Worm (Caenorhabditis elegans) whole organism, L2 larva: ENCODE results near the gene npr-2.

Experiments used
- F13H6.1 ChIP-seq: sonication (generic microtip); optimal IDR thresholded peaks from 2 replicates; lab custom pipeline; 2016; ENCODE audit warnings: missing genetic modification characterization, missing compliant biosample characterization
- R02D3.7 ChIP-seq: fragments of 150-350 bp; optimal IDR thresholded peaks from 2 replicates; lab custom pipeline; 2014; ENCODE audit warnings: missing biosample characterization, missing genetic modification characterization
- Y55F3AM.14 ChIP-seq: fragments of 200-800 bp; sonication (Bioruptor generic); optimal IDR thresholded peaks from 2 replicates; lab custom pipeline; 2018; ENCODE audit warnings: mild to moderate bottlenecking, missing genetic modification characterization, missing compliant biosample characterization
- ZK546.5 ChIP-seq: sonication (generic microtip); optimal IDR thresholded peaks from 2 replicates; lab custom pipeline; 2017; ENCODE audit warnings: missing biosample characterization, missing genetic modification characterization
- ama-1 ChIP-seq: fragments of 150-350 bp; optimal IDR thresholded peaks from 2 replicates; lab custom pipeline; 2018; ENCODE audit warnings: inconsistent platforms
- blmp-1 ChIP-seq: sonication (generic microtip); optimal IDR thresholded peaks from 2 replicates; lab custom pipeline; 2017; ENCODE audit warnings: missing genetic modification characterization, mild to moderate bottlenecking, missing compliant biosample characterization, antibody characterized with exemption, moderate library complexity; ENCODE audit not compliant: insufficient read depth
- ceh-16 ChIP-seq: fragments of 150-350 bp; optimal IDR thresholded peaks from 2 replicates; lab custom pipeline; 2014; ENCODE audit warnings: missing biosample characterization, missing genetic modification characterization
- crh-2 ChIP-seq: sonication (generic microtip); optimal IDR thresholded peaks from 2 replicates; lab custom pipeline; 2017; ENCODE audit warnings: missing biosample characterization, missing genetic modification characterization
- egl-27 ChIP-seq: sonication (generic microtip); optimal IDR thresholded peaks from 3 replicates; lab custom pipeline; 2017; ENCODE audit warnings: missing biosample characterization, missing genetic modification reagents, missing genetic modification characterization
- elt-1 ChIP-seq: fragments of 150-350 bp; optimal IDR thresholded peaks from 2 replicates; lab custom pipeline; 2014; ENCODE audit warnings: missing biosample characterization, missing genetic modification characterization
- gmeb-1 ChIP-seq: fragments of 150-350 bp; optimal IDR thresholded peaks from 2 replicates; lab custom pipeline; 2014; ENCODE audit warnings: missing biosample characterization, missing genetic modification characterization
- lin-13 ChIP-seq: fragments of 150-350 bp; optimal IDR thresholded peaks from 2 replicates; lab custom pipeline; 2014; ENCODE audit warnings: missing biosample characterization, missing genetic modification reagents, missing genetic modification characterization
- lsy-2 ChIP-seq, 2 experiments: fragments of 150-350 bp in 1 of 2; sonication (generic microtip) in 1 of 2; optimal IDR thresholded peaks; 2 replicates each; lab custom pipeline; 2014 to 2017; ENCODE audit warnings: missing biosample characterization in 2 of 2, missing genetic modification characterization in 2 of 2
- mbf-1 ChIP-seq: sonication (generic microtip); optimal IDR thresholded peaks from 2 replicates; lab custom pipeline; 2017; ENCODE audit warnings: missing biosample characterization, missing genetic modification characterization
- nhr-11 ChIP-seq: fragments of 150-350 bp; optimal IDR thresholded peaks from 2 replicates; lab custom pipeline; 2014; ENCODE audit warnings: missing biosample characterization, missing genetic modification characterization
- nhr-12 ChIP-seq: fragments of 150-350 bp; optimal IDR thresholded peaks from 2 replicates; lab custom pipeline; 2014; ENCODE audit warnings: missing biosample characterization, missing genetic modification characterization
- nhr-129 ChIP-seq: fragments of 150-350 bp; optimal IDR thresholded peaks from 2 replicates; lab custom pipeline; 2014; ENCODE audit warnings: missing biosample characterization, missing genetic modification characterization
- nhr-23 ChIP-seq: fragments of 150-350 bp; optimal IDR thresholded peaks from 2 replicates; lab custom pipeline; 2014; ENCODE audit warnings: missing biosample characterization, missing genetic modification reagents, missing genetic modification characterization
- nhr-25 ChIP-seq: fragments of 150-350 bp; sonication (generic microtip); optimal IDR thresholded peaks from 3 replicates; lab custom pipeline; 2014; ENCODE audit warnings: missing biosample characterization, missing genetic modification characterization
- nhr-6 ChIP-seq: fragments of 150-350 bp; optimal IDR thresholded peaks from 2 replicates; lab custom pipeline; 2014; ENCODE audit warnings: missing biosample characterization, missing genetic modification characterization
- nhr-77 ChIP-seq: fragments of 150-350 bp; optimal IDR thresholded peaks from 2 replicates; lab custom pipeline; 2014; ENCODE audit warnings: missing biosample characterization, missing genetic modification characterization
- sem-4 ChIP-seq: fragments of 150-350 bp; optimal IDR thresholded peaks from 2 replicates; lab custom pipeline; 2014; ENCODE audit warnings: missing biosample characterization, missing genetic modification reagents, missing genetic modification characterization
- sma-3 ChIP-seq: sonication (generic microtip); optimal IDR thresholded peaks from 2 replicates; lab custom pipeline; 2016; ENCODE audit warnings: missing genetic modification reagents, missing genetic modification characterization, missing compliant biosample characterization
- sma-9 ChIP-seq, 2 experiments: fragments of 150-350 bp in 1 of 2; sonication (generic microtip) in 1 of 2; optimal IDR thresholded peaks; 2 replicates each; lab custom pipeline; 2014 to 2016; ENCODE audit warnings: missing genetic modification characterization in 2 of 2, mild to moderate bottlenecking in 1 of 2, missing biosample characterization in 1 of 2, missing compliant biosample characterization in 1 of 2, missing genetic modification reagents in 1 of 2, moderate library complexity in 1 of 2
- snpc-4 ChIP-seq: fragments of 150-350 bp; optimal IDR thresholded peaks from 2 replicates; lab custom pipeline; 2014; ENCODE audit warnings: missing biosample characterization, missing genetic modification characterization
- unc-39 ChIP-seq: fragments of 150-350 bp; optimal IDR thresholded peaks from 2 replicates; lab custom pipeline; 2014; ENCODE audit warnings: missing biosample characterization, missing genetic modification characterization
- unc-62 ChIP-seq: fragments of 150-350 bp; optimal IDR thresholded peaks from 2 replicates; lab custom pipeline; 2014; ENCODE audit warnings: missing biosample characterization, missing genetic modification reagents, missing genetic modification characterization
- zag-1 ChIP-seq: fragments of 150-350 bp; optimal IDR thresholded peaks from 2 replicates; lab custom pipeline; 2014; ENCODE audit warnings: missing biosample characterization, missing genetic modification characterization
- ztf-1 ChIP-seq: fragments of 200-800 bp; sonication (Bioruptor generic); conservative IDR thresholded peaks from 2 replicates; pipeline ENCODE4 v1.3.6; 2022; ENCODE audit warnings: missing genetic modification characterization, missing compliant biosample characterization
- ztf-4 ChIP-seq: fragments of 150-350 bp; optimal IDR thresholded peaks from 2 replicates; lab custom pipeline; 2014; ENCODE audit warnings: missing biosample characterization, missing genetic modification characterization

Gene npr-2

DNA sequence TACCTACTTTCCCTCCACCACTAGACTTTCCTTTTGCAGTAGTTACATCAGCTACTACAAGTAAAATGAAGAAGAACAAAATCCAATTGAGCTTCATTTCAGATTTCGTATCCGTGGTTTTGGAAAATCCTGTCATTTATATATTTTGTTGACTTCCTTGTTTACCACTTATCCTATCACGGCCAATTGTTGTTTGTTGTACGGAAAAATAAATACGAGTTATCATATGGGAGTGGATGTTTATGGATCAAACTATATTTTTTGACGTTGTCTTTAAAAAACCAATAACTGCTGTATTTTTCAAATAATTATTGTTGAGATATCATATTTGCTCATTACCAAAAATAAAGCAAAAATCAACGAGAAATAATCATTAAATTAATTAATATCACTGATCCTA is 43.3 kb upstream of the npr-2 start, which contains the start of gene W09C2.9:
W09C2.9 (minus strand) TSS at position 101 of the 400 bp plus-strand sequence.
- TF ChIP-seq ceh-16 (no peak), zag-1 (tag; lab: Kevin White, UChicago) (no peak), R02D3.7 (tag; lab: Kevin White, UChicago) (no peak), ztf-1 (GFP tag; lab: Robert Waterston, UW) (no peak), nhr-77 (no peak), ztf-4 (no peak), nhr-129 (tag; lab: Kevin White, UChicago) (no peak)

DNA sequence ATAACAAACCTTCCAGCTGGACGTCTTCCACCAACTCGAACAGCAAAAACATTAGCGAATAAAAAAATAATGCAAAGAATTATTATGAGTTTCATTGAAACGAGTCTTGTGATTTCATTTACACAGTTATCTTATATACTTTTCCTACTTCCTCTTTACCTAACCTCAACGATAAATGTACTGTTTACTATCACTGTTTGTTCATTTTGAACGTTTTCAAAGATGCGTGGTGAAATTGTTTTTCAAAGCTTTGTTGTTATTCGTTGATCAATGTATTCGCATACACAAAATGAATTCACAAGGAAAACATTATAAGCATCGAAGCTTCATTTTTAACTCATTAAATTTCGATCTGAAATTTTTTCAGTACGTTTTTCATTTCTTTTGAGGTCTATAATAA is 42.4 kb upstream of the npr-2 start, which contains the start of gene W09C2.7:
W09C2.7 (minus strand) TSS at position 101 of the 400 bp plus-strand sequence.
- no peak for TF ChIP-seq ztf-4
- TF ChIP-seq F13H6.1 (tag; lab: Kevin White, UChicago): no peak
- TF ChIP-seq, all 48 proteins: peak for 0

DNA sequence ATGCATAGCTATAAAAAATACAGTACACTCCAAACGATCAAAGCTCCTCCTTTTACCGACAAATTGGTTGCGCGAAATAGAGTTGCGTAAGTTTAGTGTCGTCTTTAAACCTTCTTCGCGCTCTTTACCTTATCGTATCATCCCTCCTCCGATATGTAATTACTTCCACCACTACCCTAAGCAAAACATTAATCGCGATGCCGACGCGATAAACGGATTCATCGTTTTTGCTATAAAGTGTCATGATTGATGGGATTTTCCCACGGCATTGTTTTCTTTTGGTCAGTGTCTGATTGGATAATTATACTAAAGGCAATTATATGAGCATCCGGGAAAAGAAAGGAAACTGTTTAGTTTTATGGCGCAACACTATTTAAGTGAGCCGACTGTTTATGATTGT is 38.9 kb upstream of the npr-2 start:
- no peak for TF ChIP-seq sma-3 (GFP tag; lab: Kevin White, UChicago)
- peak; percentile 94 for TF ChIP-seq elt-1 (tag; lab: Kevin White, UChicago)
- no peak for TF ChIP-seq nhr-11 (tag; lab: Kevin White, UChicago)
- no peak for TF ChIP-seq mbf-1 (tag; lab: Kevin White, UChicago)
- TF ChIP-seq ceh-16: peak; percentile 91
- no peak for TF ChIP-seq Y55F3AM.14
- TF ChIP-seq nhr-77: no peak
- no peak for TF ChIP-seq nhr-12 (tag; lab: Kevin White, UChicago)
- TF ChIP-seq gmeb-1 (tag; lab: Kevin White, UChicago): no peak
- TF ChIP-seq F13H6.1 (tag; lab: Kevin White, UChicago): no peak
- no peak for TF ChIP-seq egl-27
- no peak for TF ChIP-seq snpc-4 (tag; lab: Kevin White, UChicago)
- TF ChIP-seq unc-39 (tag; lab: Kevin White, UChicago): no peak
- no peak for TF ChIP-seq blmp-1 (tag; lab: Kevin White, UChicago)
- no peak for TF ChIP-seq unc-62 (GFP tag; lab: Kevin White, UChicago)

DNA sequence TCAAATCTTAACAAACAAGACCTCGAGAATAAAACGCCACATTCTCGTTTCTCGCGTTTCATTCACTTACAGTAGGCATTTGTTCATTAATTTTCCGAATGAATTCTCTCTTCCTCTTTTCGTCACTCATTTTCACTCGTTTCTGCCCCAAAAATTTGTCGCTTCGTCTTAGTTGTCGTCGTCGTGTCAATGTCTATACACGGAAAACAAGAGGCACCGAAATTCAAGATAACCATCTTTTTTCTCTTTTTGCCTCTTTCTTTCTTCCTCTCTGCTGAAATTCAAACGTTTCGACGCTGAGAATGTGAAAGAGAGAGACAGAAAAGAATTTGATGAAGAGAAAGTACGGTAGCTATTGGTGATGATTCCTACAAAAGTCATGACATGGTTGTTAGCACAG is 38.1 kb upstream of the npr-2 start:
- TF ChIP-seq nhr-25 (tag; lab: Kevin White, UChicago): peak; percentile 48
- TF ChIP-seq ceh-16: peak; percentile 49
- TF ChIP-seq ZK546.5 (tag; lab: Kevin White, UChicago): no peak
- TF ChIP-seq nhr-23 (tag; lab: Kevin White, UChicago): peak; percentile 84
- no peak for TF ChIP-seq nhr-6 (tag; lab: Kevin White, UChicago)
- TF ChIP-seq elt-1 (tag; lab: Kevin White, UChicago): peak; percentile 77

DNA sequence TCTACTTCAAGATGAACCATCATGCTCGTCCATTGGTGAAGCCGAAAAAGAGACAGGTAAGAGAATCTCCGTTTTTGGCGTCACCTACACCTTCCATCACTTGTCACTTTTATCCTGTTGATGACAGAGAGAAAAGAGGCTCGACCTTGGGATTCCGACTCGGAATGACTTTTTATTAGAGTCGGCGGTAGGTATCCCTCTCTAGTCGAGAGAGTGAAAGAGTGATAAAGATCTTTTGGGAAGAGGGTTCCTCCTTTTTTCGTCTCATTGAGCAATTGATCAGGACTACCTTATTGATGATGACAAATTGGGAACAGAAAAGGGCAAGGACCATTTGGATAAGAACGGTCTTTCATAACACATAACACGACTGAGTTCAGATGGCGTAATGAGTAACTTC is 37.4 kb upstream of the npr-2 start:
- TF ChIP-seq nhr-77 (no peak), ZK546.5 (tag; lab: Kevin White, UChicago) (no peak), ceh-16 (peak; percentile 25), nhr-23 (tag; lab: Kevin White, UChicago) (peak; percentile 88), lin-13 (no peak), elt-1 (tag; lab: Kevin White, UChicago) (peak; percentile 85), ama-1 (no peak), crh-2 (tag; lab: Kevin White, UChicago) (no peak)

DNA sequence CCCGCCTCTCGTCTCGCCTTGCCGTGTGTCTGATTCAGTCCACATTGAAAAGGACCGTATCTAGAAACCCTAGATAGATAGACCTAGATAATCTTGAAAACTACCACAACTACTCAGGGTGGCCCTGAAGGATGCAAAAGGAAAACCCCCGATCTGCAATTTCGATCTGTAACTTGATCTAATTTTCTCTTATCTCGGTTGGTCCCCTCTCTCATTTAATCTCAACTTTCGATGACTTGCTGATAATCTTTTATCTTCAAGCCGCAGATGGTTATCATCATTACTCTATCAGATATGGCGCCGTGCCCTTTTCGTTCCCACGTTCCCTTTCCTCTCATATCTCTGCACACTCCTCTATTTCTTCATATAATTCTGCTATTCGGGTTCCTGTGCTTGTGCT is 35.6 kb upstream of the npr-2 start:
- TF ChIP-seq sem-4 (tag; lab: Kevin White, UChicago): peak; percentile 70
- TF ChIP-seq R02D3.7 (tag; lab: Kevin White, UChicago): no peak
- peak; percentile 63 for TF ChIP-seq blmp-1 (tag; lab: Kevin White, UChicago)
- no peak for TF ChIP-seq zag-1 (tag; lab: Kevin White, UChicago)
- peak; percentile 94 for TF ChIP-seq sma-9 (GFP tag; optimal IDR thresholded peaks at IDR 0.05; lab: Kevin White, UChicago)
- TF ChIP-seq sma-9 (tag; optimal IDR thresholded peaks at IDR 0.05; lab: Kevin White, UChicago): no peak
- TF ChIP-seq nhr-23 (tag; lab: Kevin White, UChicago): peak; percentile 100
- TF ChIP-seq egl-27: peak; percentile 86
- TF ChIP-seq nhr-25 (tag; lab: Kevin White, UChicago): peak; percentile 84
- peak; percentile 100 for TF ChIP-seq elt-1 (tag; lab: Kevin White, UChicago)
- peak in 1 of 2 experiments; percentile 30 for TF ChIP-seq lsy-2 (tag; optimal IDR thresholded peaks at IDR 0.05; lab: Kevin White, UChicago)
- TF ChIP-seq ceh-16: peak; percentile 98
- TF ChIP-seq snpc-4 (tag; lab: Kevin White, UChicago): no peak
- peak; percentile 27 for TF ChIP-seq crh-2 (tag; lab: Kevin White, UChicago)
- TF ChIP-seq sma-3 (GFP tag; lab: Kevin White, UChicago): peak; percentile 31
